Worm (Caenorhabditis elegans) whole organism, young adult: ENCODE data around the gene F45E1.2.

ENCODE experiments used
- ama-1 ChIP-seq, 3 experiments: fragments of 150-350 bp in 1 of 3; sonication (generic microtip) in 2 of 3; optimal IDR thresholded peaks; 2 replicates each; lab custom pipeline; 2014 to 2018; ENCODE audit warnings: missing biosample characterization in 2 of 3, missing genetic modification characterization in 2 of 3, missing genetic modification reagents in 2 of 3
- athp-1 ChIP-seq: sonication (generic microtip); optimal IDR thresholded peaks from 2 replicates; lab custom pipeline; 2017; ENCODE audit warnings: mild to moderate bottlenecking, missing genetic modification characterization, missing compliant biosample characterization
- cebp-1 ChIP-seq, 2 experiments: fragments of 200-800 bp in 1 of 2; sonication (Bioruptor generic) in 1 of 2; sonication (generic microtip) in 1 of 2; IDR thresholded peaks in 1 of 2; optimal IDR thresholded peaks in 1 of 2; 2 replicates each; pipeline versions ENCODE4 v1.3.6 to Lab custom; 2017 to 2022; ENCODE audit warnings: missing compliant biosample characterization in 2 of 2, missing genetic modification characterization in 2 of 2, mild to moderate bottlenecking in 1 of 2, missing genetic modification reagents in 1 of 2, moderate library complexity in 1 of 2
- cebp-2 ChIP-seq: fragments of 200-800 bp; sonication (Bioruptor generic); IDR thresholded peaks from 2 replicates; pipeline ENCODE4 v1.3.6; 2022; ENCODE audit warnings: missing genetic modification characterization, missing compliant biosample characterization
- chd-7 ChIP-seq: sonication (generic microtip); optimal IDR thresholded peaks from 2 replicates; lab custom pipeline; 2016; ENCODE audit warnings: mild to moderate bottlenecking, missing genetic modification characterization, moderate library complexity, missing compliant biosample characterization
- him-1 ChIP-seq: sonication (generic microtip); optimal IDR thresholded peaks from 2 replicates; lab custom pipeline; 2016; ENCODE audit warnings: missing genotype, missing genetic modification reagents, missing genetic modification characterization, missing compliant biosample characterization
- madf-3 ChIP-seq: fragments of 200-800 bp; sonication (Bioruptor generic); IDR thresholded peaks from 2 replicates; pipeline ENCODE4 v1.3.6; 2022; ENCODE audit warnings: missing genetic modification reagents, missing genetic modification characterization, missing compliant biosample characterization
- madf-8 ChIP-seq: fragments of 200-800 bp; sonication (Bioruptor generic); conservative IDR thresholded peaks from 2 replicates; pipeline ENCODE4 v1.3.6; 2022; ENCODE audit warnings: missing genetic modification reagents, missing genetic modification characterization, missing compliant biosample characterization
- rpc-1 ChIP-seq, 2 experiments: fragments of 150-350 bp in 1 of 2; sonication (generic microtip) in 1 of 2; optimal IDR thresholded peaks; 2 replicates each; lab custom pipeline; 2014 to 2018; ENCODE audit warnings: missing biosample characterization in 1 of 2, missing genetic modification characterization in 1 of 2, missing genetic modification reagents in 1 of 2, missing genotype in 1 of 2
- sdz-38 ChIP-seq: sonication (generic microtip); optimal IDR thresholded peaks from 2 replicates; lab custom pipeline; 2016; ENCODE audit warnings: missing genotype, missing genetic modification characterization, missing compliant biosample characterization
- snpc-4 ChIP-seq, 5 experiments: fragments of 150-350 bp in 1 of 5; sonication (generic microtip) in 4 of 5; optimal IDR thresholded peaks; 2 replicates each; lab custom pipeline; 2014 to 2018; ENCODE audit warnings: missing genetic modification characterization in 5 of 5, missing biosample characterization in 3 of 5, antibody characterized with exemption in 2 of 5, mild to moderate bottlenecking in 2 of 5, missing compliant biosample characterization in 2 of 5, missing genotype in 2 of 5, moderate library complexity in 2 of 5, missing genetic modification reagents in 1 of 5
- tbp1 ChIP-seq: fragments of 200-800 bp; sonication (Bioruptor generic); optimal IDR thresholded peaks from 2 replicates; lab custom pipeline; 2018; ENCODE audit warnings: mild to moderate bottlenecking, missing genetic modification characterization, missing compliant biosample characterization
- ztf-22 ChIP-seq: fragments of 200-800 bp; sonication (Bioruptor generic); optimal IDR thresholded peaks from 2 replicates; lab custom pipeline; 2018; ENCODE audit warnings: mild to moderate bottlenecking, missing genetic modification characterization, moderate library complexity, missing compliant biosample characterization

DNA sequence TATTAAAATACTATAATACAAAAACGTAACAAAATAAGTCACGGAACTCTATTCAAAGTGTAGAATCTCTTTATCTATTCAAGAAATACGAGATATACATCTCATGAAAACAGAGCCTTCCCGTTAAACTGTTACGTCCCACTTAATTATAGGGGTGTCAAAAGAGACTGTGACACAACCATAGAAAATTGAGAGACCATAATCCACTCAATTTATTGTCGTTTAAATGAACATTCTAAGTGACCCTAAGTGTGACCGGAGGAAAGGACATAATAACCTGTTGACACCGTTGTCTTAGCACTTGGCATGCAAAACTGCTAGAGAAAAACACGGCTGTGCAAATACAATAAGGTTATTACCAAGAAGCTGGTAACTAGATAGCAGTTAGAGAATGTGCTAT, 35.0 kb upstream of the F45E1.2 start:
- no peak for TF ChIP-seq ama-1 (optimal IDR thresholded peaks at IDR 0.05; lab: Kevin White, UChicago)
- no peak for TF ChIP-seq ama-1 (GFP tag; optimal IDR thresholded peaks at IDR 0.05; lab: Kevin White, UChicago)
- no peak for TF ChIP-seq cebp-1 (GFP tag; IDR thresholded peaks at IDR 0.05; lab: Robert Waterston, UW)
- no peak for TF ChIP-seq cebp-1 (tag; optimal IDR thresholded peaks at IDR 0.05; lab: Kevin White, UChicago)
- no peak for TF ChIP-seq chd-7 (tag; lab: Kevin White, UChicago)
- no peak for TF ChIP-seq sdz-38 (tag; lab: Kevin White, UChicago)
- no peak for TF ChIP-seq madf-8 (GFP tag; lab: Robert Waterston, UW)
- TF ChIP-seq athp-1 (tag; lab: Kevin White, UChicago) = no peak
- TF ChIP-seq tbp1 = no peak
- no peak for TF ChIP-seq cebp-2
- no peak for TF ChIP-seq him-1 (tag; lab: Kevin White, UChicago)
- TF ChIP-seq ztf-22 = no peak
- TF ChIP-seq snpc-4 (GFP tag; optimal IDR thresholded peaks at IDR 0.05; lab: Kevin White, UChicago) = no peak
- TF ChIP-seq snpc-4 (tag; optimal IDR thresholded peaks at IDR 0.05; lab: Kevin White, UChicago) = no peak
- TF ChIP-seq rpc-1 (optimal IDR thresholded peaks at IDR 0.05; lab: Kevin White, UChicago) = no peak
- no peak for TF ChIP-seq rpc-1 (tag; optimal IDR thresholded peaks at IDR 0.05; lab: Kevin White, UChicago)
- no peak for TF ChIP-seq madf-3 (GFP tag; lab: Robert Waterston, UW)
